Worm (Caenorhabditis elegans) whole organism, late embryonic: ENCODE measurements around the gene dpy-13.
"Not testable (repeated sequence)": the region's sequence is repeated elsewhere in the genome, so short reads cannot be mapped to it uniquely, and the experiment has no call there.

Experiments used
- K09A11.1 ChIP-seq: sonication (generic microtip); optimal IDR thresholded peaks from 2 replicates; lab custom pipeline; 2017; ENCODE audit warnings: antibody characterized with exemption, mild to moderate bottlenecking, missing genetic modification characterization, missing compliant biosample characterization; ENCODE audit not compliant: insufficient read depth
- ceh-18 ChIP-seq: sonication (generic microtip); optimal IDR thresholded peaks from 2 replicates; lab custom pipeline; 2016; ENCODE audit warnings: missing genetic modification characterization, missing compliant biosample characterization
- eyg-1 ChIP-seq: sonication (generic microtip); optimal IDR thresholded peaks from 2 replicates; lab custom pipeline; 2016; ENCODE audit warnings: missing genotype, missing genetic modification characterization, missing compliant biosample characterization
- hlh-6 ChIP-seq: sonication (generic microtip); optimal IDR thresholded peaks from 2 replicates; lab custom pipeline; 2016; ENCODE audit warnings: missing genotype, missing genetic modification characterization, missing compliant biosample characterization
- nhr-11 ChIP-seq: fragments of 150-350 bp; optimal IDR thresholded peaks from 2 replicates; lab custom pipeline; 2014; ENCODE audit warnings: missing biosample characterization, missing genetic modification characterization
- nhr-232 ChIP-seq: sonication (generic microtip); optimal IDR thresholded peaks from 2 replicates; lab custom pipeline; 2016; ENCODE audit warnings: missing genetic modification characterization, missing compliant biosample characterization
- pag-3 ChIP-seq: sonication (generic microtip); optimal IDR thresholded peaks from 2 replicates; lab custom pipeline; 2016; ENCODE audit warnings: missing compliant biosample characterization, missing genetic modification characterization, borderline replicate concordance
- pha-4 ChIP-seq: fragments of 150-350 bp; optimal IDR thresholded peaks from 2 replicates; lab custom pipeline; 2018; ENCODE audit warnings: missing biosample characterization, missing genetic modification reagents, missing genetic modification characterization
- rnt-1 ChIP-seq: sonication (generic microtip); optimal IDR thresholded peaks from 2 replicates; lab custom pipeline; 2016; ENCODE audit warnings: missing genetic modification characterization, missing compliant biosample characterization
- sox-4 ChIP-seq: sonication (generic microtip); optimal IDR thresholded peaks from 2 replicates; lab custom pipeline; 2017; ENCODE audit warnings: mild to moderate bottlenecking, missing genetic modification characterization, inconsistent platforms, missing compliant biosample characterization
- tbx-7 ChIP-seq: sonication (generic microtip); optimal IDR thresholded peaks from 2 replicates; lab custom pipeline; 2016; ENCODE audit warnings: missing genotype, missing genetic modification characterization, missing compliant biosample characterization
- unc-3 ChIP-seq, 2 experiments: fragments of 200-800 bp in 1 of 2; sonication (Bioruptor generic) in 1 of 2; sonication (generic microtip) in 1 of 2; conservative IDR thresholded peaks in 1 of 2; optimal IDR thresholded peaks in 1 of 2; 2 replicates each; pipeline versions ENCODE4 v1.3.6 to Lab custom; 2016 to 2022; ENCODE audit warnings: missing compliant biosample characterization in 2 of 2, missing genetic modification characterization in 2 of 2, missing genetic modification reagents in 1 of 2
- unc-55 ChIP-seq: sonication (generic microtip); optimal IDR thresholded peaks from 2 replicates; lab custom pipeline; 2017; ENCODE audit warnings: missing biosample characterization, missing genetic modification reagents, missing genetic modification characterization

- not testable (repeated sequence) for TF ChIP-seq K09A11.1; nhr-232 (tag; lab: Kevin White, UChicago); nhr-11 (tag; lab: Kevin White, UChicago); ceh-18 (tag; lab: Kevin White, UChicago); tbx-7 (tag; lab: Kevin White, UChicago); pag-3 (tag; lab: Kevin White, UChicago); sox-4; rnt-1 (tag; lab: Kevin White, UChicago); unc-55 (GFP tag; lab: Kevin White, UChicago); pha-4 (tag; lab: Kevin White, UChicago); hlh-6 (tag; lab: Kevin White, UChicago); eyg-1 (tag; lab: Kevin White, UChicago); unc-3 (GFP tag; conservative IDR thresholded peaks at IDR 0.05; lab: Robert Waterston, UW); unc-3 (tag; optimal IDR thresholded peaks at IDR 0.05; lab: Kevin White, UChicago)
These were observed 38.7 kb upstream of the dpy-13 start, which contains the start of gene K06B9.6 for ce11 chrIV:4196729-4197128.
